Fruit fly (Drosophila melanogaster) whole organism, prepupa: ENCODE data around the gene Miro.
A peak's percentile ranks its signal among the peaks of the same experiment; 100 is the strongest.

ENCODE experiments used
- CG10669 ChIP-seq: fragments of 200-800 bp; sonication (Bioruptor generic); optimal IDR thresholded peaks from 3 replicates; lab custom pipeline; 2018; ENCODE audit warnings: missing biosample characterization, mild to moderate bottlenecking, missing genetic modification characterization, moderate library complexity
- CG11762 ChIP-seq: fragments of 200-800 bp; sonication (Bioruptor generic); optimal IDR thresholded peaks from 3 replicates; lab custom pipeline; 2016; ENCODE audit warnings: missing biosample characterization, missing genetic modification characterization; ENCODE audit not compliant: insufficient read depth
- CG32006 ChIP-seq: fragments of 200-800 bp; sonication (Bioruptor generic); optimal IDR thresholded peaks from 3 replicates; lab custom pipeline; 2017; ENCODE audit warnings: missing biosample characterization, mild to moderate bottlenecking, missing genetic modification characterization
- CG34406 ChIP-seq: fragments of 200-800 bp; sonication (Bioruptor generic); optimal IDR thresholded peaks from 3 replicates; lab custom pipeline; 2016; ENCODE audit warnings: missing biosample characterization, missing genetic modification characterization
- CG4318 ChIP-seq: fragments of 200-800 bp; sonication (Bioruptor generic); optimal IDR thresholded peaks from 3 replicates; lab custom pipeline; 2017; ENCODE audit warnings: missing biosample characterization, mild to moderate bottlenecking, missing genetic modification characterization
- CG6163 ChIP-seq: fragments of 200-800 bp; sonication (Bioruptor generic); IDR thresholded peaks from 3 replicates; pipeline ENCODE4 v1.3.6; 2022; ENCODE audit warnings: missing biosample characterization, missing genetic modification characterization
- CG6808 ChIP-seq: fragments of 200-800 bp; sonication (Bioruptor generic); optimal IDR thresholded peaks from 3 replicates; lab custom pipeline; 2017; ENCODE audit warnings: missing biosample characterization, missing genetic modification characterization, mild to moderate bottlenecking, moderate library complexity, missing genetic modification reagents
- CG6854 ChIP-seq: fragments of 200-800 bp; sonication (Bioruptor generic); optimal IDR thresholded peaks from 2 replicates; lab custom pipeline; 2017; ENCODE audit warnings: missing biosample characterization, mild to moderate bottlenecking, missing genetic modification characterization
- CG8119 ChIP-seq: fragments of 200-800 bp; sonication (Bioruptor generic); IDR thresholded peaks from 3 replicates; pipeline ENCODE4 v1.3.6; 2022; ENCODE audit warnings: missing biosample characterization, missing genetic modification characterization
- CG8319 ChIP-seq: fragments of 200-800 bp; sonication (Bioruptor generic); optimal IDR thresholded peaks from 3 replicates; lab custom pipeline; 2016; ENCODE audit warnings: missing biosample characterization, missing genetic modification characterization
- Eip78C ChIP-seq: fragments of 200-800 bp; sonication (Bioruptor generic); peaks from one replicate; lab custom pipeline; 2016; ENCODE audit warnings: missing biosample characterization, missing genetic modification characterization
- Eip93F ChIP-seq: fragments of 200-800 bp; sonication (Bioruptor generic); optimal IDR thresholded peaks from 2 replicates; lab custom pipeline; 2016; ENCODE audit warnings: missing biosample characterization, mild to moderate bottlenecking, missing genetic modification characterization
- Ets96B ChIP-seq: fragments of 200-800 bp; optimal IDR thresholded peaks from 2 replicates; lab custom pipeline; 2019; ENCODE audit warnings: missing biosample characterization, mild to moderate bottlenecking, missing genetic modification characterization, moderate library complexity
- Gug ChIP-seq: fragments of 200-800 bp; sonication (Bioruptor generic); IDR thresholded peaks from 2 replicates; pipeline ENCODE4 v1.3.6; 2022; ENCODE audit warnings: missing biosample characterization, missing genetic modification characterization
- Hr38 ChIP-seq: sonication (Bioruptor generic); optimal IDR thresholded peaks from 2 replicates; lab custom pipeline; 2016; ENCODE audit warnings: missing biosample characterization, missing genetic modification characterization
- Hr4 ChIP-seq: fragments of 200-800 bp; sonication (Bioruptor generic); optimal IDR thresholded peaks from 3 replicates; lab custom pipeline; 2016; ENCODE audit warnings: missing biosample characterization, missing genetic modification characterization
- OdsH ChIP-seq: fragments of 200-800 bp; sonication (Bioruptor generic); optimal IDR thresholded peaks from 3 replicates; lab custom pipeline; 2016; ENCODE audit warnings: missing biosample characterization, missing genetic modification characterization
- Smox ChIP-seq: fragments of 200-800 bp; sonication (Bioruptor generic); optimal IDR thresholded peaks from 3 replicates; lab custom pipeline; 2016; ENCODE audit warnings: missing biosample characterization, missing genetic modification characterization
- Sox14 ChIP-seq: fragments of 200-800 bp; sonication (Bioruptor generic); optimal IDR thresholded peaks from 3 replicates; lab custom pipeline; 2016; ENCODE audit warnings: missing biosample characterization, missing genetic modification characterization
- Sox15 ChIP-seq: fragments of 200-800 bp; sonication (Bioruptor generic); optimal IDR thresholded peaks from 3 replicates; lab custom pipeline; 2016; ENCODE audit warnings: missing biosample characterization, missing genetic modification characterization
- acj6 ChIP-seq: fragments of 200-800 bp; sonication (Bioruptor generic); optimal IDR thresholded peaks from 3 replicates; lab custom pipeline; 2016; ENCODE audit warnings: missing biosample characterization, missing genetic modification characterization
- cyc ChIP-seq: fragments of 200-800 bp; sonication (Bioruptor generic); optimal IDR thresholded peaks from 3 replicates; lab custom pipeline; 2016; ENCODE audit warnings: missing biosample characterization, missing genetic modification characterization
- dsx ChIP-seq: fragments of 200-800 bp; optimal IDR thresholded peaks from 3 replicates; lab custom pipeline; 2019; ENCODE audit warnings: missing biosample characterization, mild to moderate bottlenecking, missing genetic modification characterization, moderate library complexity; ENCODE audit not compliant: poor library complexity, severe bottlenecking
- eg ChIP-seq: fragments of 200-800 bp; sonication (Bioruptor generic); IDR thresholded peaks from 3 replicates; pipeline ENCODE4 v1.3.6; 2022; ENCODE audit warnings: missing biosample characterization, missing genetic modification characterization
- fkh ChIP-seq: fragments of 200-800 bp; sonication (Bioruptor generic); optimal IDR thresholded peaks from 3 replicates; lab custom pipeline; 2017; ENCODE audit warnings: missing biosample characterization, mild to moderate bottlenecking, missing genetic modification characterization, moderate library complexity
- pdm3 ChIP-seq: fragments of 200-800 bp; sonication (Bioruptor generic); optimal IDR thresholded peaks from 3 replicates; lab custom pipeline; 2016; ENCODE audit warnings: missing biosample characterization, missing genetic modification characterization
- spab ChIP-seq: fragments of 200-800 bp; sonication (Bioruptor generic); optimal IDR thresholded peaks from 2 replicates; lab custom pipeline; 2017; ENCODE audit warnings: missing biosample characterization, mild to moderate bottlenecking, missing genetic modification characterization, missing genetic modification reagents
- ss ChIP-seq, 2 experiments: fragments of 200-800 bp; sonication (Bioruptor generic); optimal IDR thresholded peaks; 2 replicates in 1 of 2; 3 replicates in 1 of 2; lab custom pipeline; 2017 to 2018; ENCODE audit warnings: mild to moderate bottlenecking in 2 of 2, missing biosample characterization in 2 of 2, missing genetic modification characterization in 2 of 2, moderate library complexity in 1 of 2
- svp ChIP-seq: fragments of 200-800 bp; sonication (Bioruptor generic); peaks from one replicate; lab custom pipeline; 2016; ENCODE audit warnings: missing biosample characterization, missing genetic modification characterization
- vri ChIP-seq: fragments of 200-800 bp; sonication (Bioruptor generic); optimal IDR thresholded peaks from 3 replicates; lab custom pipeline; 2016; ENCODE audit warnings: missing biosample characterization, mild to moderate bottlenecking, missing genetic modification characterization

The Miro gene

dm6 chr3R:24057188-24057587, 18.5 kb upstream of the Miro start, which contains the start of gene Hsp68 (continued):
- TF ChIP-seq Sox14 (GFP tag; lab: Kevin White, UChicago) (peak; percentile 32), CG10669 (GFP tag; lab: Kevin White, UChicago) (no peak), CG6854 (GFP tag; lab: Kevin White, UChicago) (peak; percentile 68), pdm3 (GFP tag; lab: Kevin White, UChicago) (no peak), Smox (GFP tag; lab: Kevin White, UChicago) (no peak), fkh (GFP tag; lab: Kevin White, UChicago) (peak; percentile 28), Hr4 (GFP tag; lab: Kevin White, UChicago) (no peak)

dm6 chr3R:24054227-24054626, 15.6 kb upstream of the Miro start, which contains the start of gene CG6000:
Gene CG6000 (plus strand): TSS chr3R:24054391.
- no peak for TF ChIP-seq Eip78C (GFP tag; lab: Kevin White, UChicago)

- no peak for TF ChIP-seq CG32006 (GFP tag; lab: Kevin White, UChicago)
- TF ChIP-seq Eip93F (GFP tag; lab: Kevin White, UChicago) = peak; percentile 55
- TF ChIP-seq vri (GFP tag; lab: Kevin White, UChicago) = peak; percentile 55
- TF ChIP-seq acj6 (GFP tag; lab: Kevin White, UChicago) = no peak
- no peak for TF ChIP-seq Gug
- TF ChIP-seq svp = peak; percentile 99
- TF ChIP-seq CG8319 (GFP tag; lab: Kevin White, UChicago) = no peak
- TF ChIP-seq CG11762 (GFP tag; lab: Kevin White, UChicago) = no peak
- TF ChIP-seq Ets96B (tag; lab: Kevin White, UChicago) = no peak
- TF ChIP-seq OdsH (GFP tag; lab: Kevin White, UChicago) = no peak
- no peak for TF ChIP-seq cyc
- no peak for TF ChIP-seq Sox15 (GFP tag; lab: Kevin White, UChicago)
- no peak for TF ChIP-seq spab
- no peak for TF ChIP-seq CG4318 (GFP tag; lab: Kevin White, UChicago)
These were observed 15.0 kb upstream of the Miro start for dm6 chr3R:24053506-24054102.

DNA sequence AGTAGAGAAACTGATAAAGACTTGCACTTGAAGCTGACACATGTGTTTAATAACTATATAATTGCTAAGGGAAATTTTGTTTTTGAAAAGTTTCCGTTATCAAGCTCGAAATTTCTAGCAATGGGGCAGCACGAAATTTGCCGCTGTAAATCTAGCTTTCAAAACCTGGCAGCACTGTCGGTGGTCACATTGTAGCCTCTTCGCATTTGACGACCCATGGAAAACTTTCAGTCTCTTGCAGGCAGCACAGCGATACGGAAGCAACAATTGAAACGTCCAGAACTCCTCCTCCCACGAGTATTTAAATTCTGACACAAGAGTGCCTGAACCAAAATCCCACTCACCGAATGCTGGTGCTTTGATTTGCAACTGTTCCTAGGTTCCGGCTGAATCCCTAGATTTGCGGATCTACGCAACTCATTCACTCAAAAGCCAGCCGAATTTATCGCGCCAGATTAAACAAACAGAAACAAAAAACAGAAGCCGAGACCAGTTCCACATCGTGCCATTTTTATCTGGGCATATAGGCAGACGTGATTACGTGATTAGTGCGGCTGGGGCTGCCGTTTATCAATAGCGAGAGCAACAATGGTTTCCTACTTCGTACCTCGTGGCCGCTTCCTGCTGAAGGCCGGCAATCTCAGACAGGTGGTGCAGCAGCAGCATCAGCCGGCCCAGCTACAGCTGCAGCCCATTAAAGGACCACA, 13.0 kb upstream of the Miro start:
- TF ChIP-seq CG6163 (GFP tag; lab: Robert Waterston, UW) = peak; percentile 52; the same call in 2 of the 3 replicates
- peak; percentile 88 for TF ChIP-seq svp
- TF ChIP-seq eg = peak; percentile 36; the same call in 1 of the 3 replicates
- peak; percentile 65 for TF ChIP-seq CG6808 (GFP tag; lab: Kevin White, UChicago)
- peak; percentile 24 for TF ChIP-seq fkh (GFP tag; lab: Kevin White, UChicago)
- peak in 1 of 2 experiments; percentile 47 for TF ChIP-seq ss (GFP tag; optimal IDR thresholded peaks at IDR 0.05; lab: Kevin White, UChicago)
- TF ChIP-seq dsx (GFP tag; lab: Kevin White, UChicago) = peak; percentile 77
- TF ChIP-seq Eip93F (GFP tag; lab: Kevin White, UChicago) = no peak
- TF ChIP-seq vri (GFP tag; lab: Kevin White, UChicago) = peak; percentile 22
- TF ChIP-seq CG8119 = 0 out of 3 replicates have a peak, but pooled peaks have one; percentile 21
- no peak for TF ChIP-seq Hr38 (GFP tag; lab: Kevin White, UChicago)
- no peak for TF ChIP-seq CG34406 (GFP tag; lab: Kevin White, UChicago)
- TF ChIP-seq, all 60 proteins: peak for 9
